Fruit fly (Drosophila melanogaster) whole organism, embryonic: ENCODE measurements around the gene CG42835.
A peak's percentile ranks its signal among the peaks of the same experiment; 100 is the strongest.

Source experiments
- Atf-2 ChIP-seq: fragments of 200-800 bp; sonication (Bioruptor generic); optimal IDR thresholded peaks from 2 replicates; lab custom pipeline; 2016; ENCODE audit warnings: missing biosample characterization, missing genetic modification characterization
- CG10267 ChIP-seq: fragments of 200-800 bp; sonication (Bioruptor generic); optimal IDR thresholded peaks from 2 replicates; lab custom pipeline; 2018; ENCODE audit warnings: missing biosample characterization, mild to moderate bottlenecking, missing genetic modification characterization, moderate library complexity
- CG14050 ChIP-seq: fragments of 200-800 bp; sonication (Bioruptor generic); IDR thresholded peaks from 3 replicates; pipeline ENCODE4 v1.3.6; 2022; ENCODE audit warnings: missing biosample characterization, missing genetic modification characterization
- CG14965 ChIP-seq: fragments of 200-800 bp; sonication (Bioruptor generic); optimal IDR thresholded peaks from 2 replicates; lab custom pipeline; 2016; ENCODE audit warnings: missing biosample characterization, missing genetic modification characterization, borderline replicate concordance
- CG15269 ChIP-seq: fragments of 200-800 bp; sonication (Bioruptor generic); optimal IDR thresholded peaks from 2 replicates; lab custom pipeline; 2018; ENCODE audit warnings: missing biosample characterization, mild to moderate bottlenecking, missing genetic modification characterization, moderate library complexity
- CG1529 ChIP-seq: fragments of 200-800 bp; sonication (Bioruptor generic); optimal IDR thresholded peaks from 3 replicates; lab custom pipeline; 2018; ENCODE audit warnings: missing biosample characterization, missing genetic modification characterization
- CG1602 ChIP-seq: fragments of 200-800 bp; sonication (Bioruptor generic); optimal IDR thresholded peaks from 3 replicates; lab custom pipeline; 2016; ENCODE audit warnings: missing biosample characterization, missing genetic modification characterization
- CG1647 ChIP-seq: fragments of 200-800 bp; sonication (Bioruptor generic); optimal IDR thresholded peaks from 3 replicates; lab custom pipeline; 2016; ENCODE audit warnings: missing biosample characterization, missing genetic modification characterization
- CG17186 ChIP-seq: fragments of 200-800 bp; sonication (Bioruptor generic); optimal IDR thresholded peaks from 3 replicates; lab custom pipeline; 2017; ENCODE audit warnings: missing biosample characterization, missing genetic modification reagents, missing genetic modification characterization
- CG17612 ChIP-seq: fragments of 200-800 bp; sonication (Bioruptor generic); IDR thresholded peaks from 2 replicates; pipeline ENCODE4 v1.3.6; 2022; ENCODE audit warnings: missing biosample characterization, missing genetic modification characterization
- CG1792 ChIP-seq: fragments of 200-800 bp; sonication (Bioruptor generic); optimal IDR thresholded peaks from 2 replicates; lab custom pipeline; 2016; ENCODE audit warnings: missing biosample characterization, missing genetic modification characterization
- CG18619 ChIP-seq: fragments of 200-800 bp; sonication (Bioruptor generic); optimal IDR thresholded peaks from 3 replicates; lab custom pipeline; 2017; ENCODE audit warnings: missing biosample characterization, mild to moderate bottlenecking, missing genetic modification characterization
- CG30020 ChIP-seq: fragments of 200-800 bp; optimal IDR thresholded peaks from 2 replicates; lab custom pipeline; 2019; ENCODE audit warnings: missing biosample characterization, mild to moderate bottlenecking, missing genetic modification characterization, moderate library complexity
- CG32767 ChIP-seq: fragments of 200-800 bp; sonication (Bioruptor generic); IDR thresholded peaks from 2 replicates; pipeline ENCODE4 v1.3.6; 2022; ENCODE audit warnings: missing biosample characterization, missing genetic modification characterization
- CG6791 ChIP-seq: fragments of 200-800 bp; sonication (Bioruptor generic); IDR thresholded peaks from 3 replicates; pipeline ENCODE4 v1.3.6; 2022; ENCODE audit warnings: missing biosample characterization, missing genetic modification characterization; ENCODE audit not compliant: partially characterized antibody
- CG7745 ChIP-seq: fragments of 200-800 bp; sonication (Bioruptor generic); optimal IDR thresholded peaks from 2 replicates; lab custom pipeline; 2018; ENCODE audit warnings: missing biosample characterization, mild to moderate bottlenecking, missing genetic modification characterization, moderate library complexity
- CG9797 ChIP-seq: fragments of 200-800 bp; sonication (Bioruptor generic); optimal IDR thresholded peaks from 3 replicates; lab custom pipeline; 2018; ENCODE audit warnings: missing biosample characterization, mild to moderate bottlenecking, missing genetic modification characterization
- CG9932 ChIP-seq: fragments of 200-800 bp; sonication (Bioruptor generic); IDR thresholded peaks from 2 replicates; pipeline ENCODE4 v1.3.6; 2022; ENCODE audit warnings: missing biosample characterization, missing genetic modification characterization
- Camta ChIP-seq: fragments of 200-800 bp; sonication (Bioruptor generic); optimal IDR thresholded peaks from 2 replicates; lab custom pipeline; 2016; ENCODE audit warnings: missing biosample characterization, missing genetic modification characterization
- D19B ChIP-seq: fragments of 200-800 bp; sonication (Bioruptor generic); optimal IDR thresholded peaks from 2 replicates; lab custom pipeline; 2017; ENCODE audit warnings: missing biosample characterization, mild to moderate bottlenecking, missing genetic modification characterization
- Dek ChIP-seq: fragments of 200-800 bp; sonication (Bioruptor generic); optimal IDR thresholded peaks from 3 replicates; lab custom pipeline; 2019; ENCODE audit warnings: missing biosample characterization, mild to moderate bottlenecking, missing genetic modification characterization, moderate library complexity
- Dfd ChIP-seq, 2 experiments: fragments of >200 bp; optimal IDR thresholded peaks; 2 replicates each; lab custom pipeline; 2017; ENCODE audit warnings: missing biosample characterization in 2 of 2, missing genetic modification characterization in 2 of 2
- Dll ChIP-seq: fragments of 200-800 bp; sonication (Bioruptor generic); IDR thresholded peaks from 4 replicates; pipeline ENCODE4 v1.3.6; 2022; ENCODE audit warnings: missing biosample characterization, missing genetic modification characterization; ENCODE audit not compliant: partially characterized antibody
- Elba2 ChIP-seq: fragments of 200-800 bp; sonication (Bioruptor generic); optimal IDR thresholded peaks from 3 replicates; lab custom pipeline; 2016; ENCODE audit warnings: missing biosample characterization, missing genetic modification characterization
- Ets65A ChIP-seq: fragments of 200-800 bp; sonication (Bioruptor generic); peaks from one replicate; lab custom pipeline; 2016; ENCODE audit warnings: missing biosample characterization, missing genetic modification characterization
- Hr3 ChIP-seq: fragments of 200-800 bp; sonication (Bioruptor generic); optimal IDR thresholded peaks from 3 replicates; lab custom pipeline; 2016; ENCODE audit warnings: missing biosample characterization, missing genetic modification characterization
- Hr51 ChIP-seq, 2 experiments: fragments of 200-800 bp; sonication (Bioruptor generic); optimal IDR thresholded peaks; 2 replicates in 1 of 2; 3 replicates in 1 of 2; lab custom pipeline; 2016 to 2018; ENCODE audit warnings: missing biosample characterization in 2 of 2, missing genetic modification characterization in 2 of 2, mild to moderate bottlenecking in 1 of 2, moderate library complexity in 1 of 2
- Med ChIP-seq: fragments of 200-800 bp; sonication (Bioruptor generic); peaks from one replicate; lab custom pipeline; 2016; ENCODE audit warnings: missing biosample characterization, missing genetic modification characterization, mild to moderate bottlenecking, inconsistent platforms, moderate library complexity
- NC2α ChIP-seq: fragments of 200-800 bp; sonication (Bioruptor generic); optimal IDR thresholded peaks from 2 replicates; lab custom pipeline; 2016; ENCODE audit warnings: missing biosample characterization, missing genetic modification characterization
- Xrp1 ChIP-seq: fragments of 200-800 bp; sonication (Bioruptor generic); IDR thresholded peaks from 2 replicates; pipeline ENCODE4 v1.3.6; 2022; ENCODE audit warnings: missing biosample characterization, missing genetic modification characterization
- az2 ChIP-seq: fragments of 200-800 bp; sonication (Bioruptor generic); optimal IDR thresholded peaks from 3 replicates; lab custom pipeline; 2016; ENCODE audit warnings: missing biosample characterization, missing genetic modification characterization
- chn ChIP-seq: fragments of 200-800 bp; sonication (Bioruptor generic); optimal IDR thresholded peaks from 2 replicates; lab custom pipeline; 2016; ENCODE audit warnings: missing biosample characterization, missing genetic modification characterization
- dmrt11E ChIP-seq: fragments of 200-800 bp; sonication (Bioruptor generic); optimal IDR thresholded peaks from 3 replicates; lab custom pipeline; 2018; ENCODE audit warnings: missing biosample characterization, mild to moderate bottlenecking, missing genetic modification characterization, moderate library complexity
- exex ChIP-seq: fragments of 200-800 bp; sonication (Bioruptor generic); optimal IDR thresholded peaks from 4 replicates; lab custom pipeline; 2018; ENCODE audit warnings: missing biosample characterization, mild to moderate bottlenecking, missing genetic modification characterization, moderate library complexity
- gcm ChIP-seq: fragments of 200-800 bp; sonication (Bioruptor generic); optimal IDR thresholded peaks from 2 replicates; lab custom pipeline; 2019; ENCODE audit warnings: missing biosample characterization, mild to moderate bottlenecking, missing genetic modification characterization, moderate library complexity
- gsb ChIP-seq: fragments of 200-800 bp; sonication (Bioruptor generic); IDR thresholded peaks from 2 replicates; pipeline ENCODE4 v1.3.6; 2022; ENCODE audit warnings: missing biosample characterization, missing genetic modification characterization
- gt ChIP-seq: fragments of 200-800 bp; sonication (Bioruptor generic); IDR thresholded peaks from 2 replicates; pipeline ENCODE4 v1.3.6; 2022; ENCODE audit warnings: missing biosample characterization, missing genetic modification characterization
- her ChIP-seq: fragments of 200-800 bp; sonication (Bioruptor generic); optimal IDR thresholded peaks from 2 replicates; lab custom pipeline; 2016; ENCODE audit warnings: missing biosample characterization, missing genetic modification characterization
- jigr1 ChIP-seq: fragments of 200-800 bp; sonication (Bioruptor generic); IDR thresholded peaks from 3 replicates; pipeline ENCODE4 v1.3.6; 2022; ENCODE audit warnings: missing biosample characterization, missing genetic modification characterization
- kay ChIP-seq: fragments of 200-800 bp; sonication (Bioruptor generic); optimal IDR thresholded peaks from 2 replicates; lab custom pipeline; 2016; ENCODE audit warnings: missing biosample characterization, missing genetic modification characterization
- lilli ChIP-seq: fragments of 200-800 bp; sonication (Bioruptor generic); optimal IDR thresholded peaks from 3 replicates; lab custom pipeline; 2016; ENCODE audit warnings: missing biosample characterization, missing genetic modification characterization
- lmd ChIP-seq: fragments of 200-800 bp; sonication (Bioruptor generic); IDR thresholded peaks from 2 replicates; pipeline ENCODE4 v1.3.6; 2022; ENCODE audit warnings: missing biosample characterization, missing genetic modification characterization
- nerfin-2 ChIP-seq: fragments of 200-800 bp; sonication (Bioruptor generic); IDR thresholded peaks from 2 replicates; pipeline ENCODE4 v1.3.6; 2022; ENCODE audit warnings: missing biosample characterization, missing genetic modification characterization; ENCODE audit not compliant: partially characterized antibody
- org-1 ChIP-seq: fragments of 200-800 bp; sonication (Bioruptor generic); optimal IDR thresholded peaks from 2 replicates; lab custom pipeline; 2017; ENCODE audit warnings: missing biosample characterization, missing genetic modification characterization
- ro ChIP-seq: fragments of 200-800 bp; sonication (Bioruptor generic); IDR thresholded peaks from 2 replicates; pipeline ENCODE4 v1.3.6; 2022; ENCODE audit warnings: missing biosample characterization, missing genetic modification characterization
- salm ChIP-seq: fragments of 200-800 bp; sonication (Bioruptor generic); optimal IDR thresholded peaks from 2 replicates; lab custom pipeline; 2018; ENCODE audit warnings: missing biosample characterization, mild to moderate bottlenecking, missing genetic modification characterization
- sim ChIP-seq: fragments of 200-800 bp; sonication (Bioruptor generic); IDR thresholded peaks from 2 replicates; pipeline ENCODE4 v1.3.6; 2022; ENCODE audit warnings: missing biosample characterization, missing genetic modification characterization
- sna ChIP-seq: fragments of 200-800 bp; sonication (Bioruptor generic); IDR thresholded peaks from 2 replicates; pipeline ENCODE4 v1.3.6; 2022; ENCODE audit warnings: missing biosample characterization, missing genetic modification characterization; ENCODE audit not compliant: partially characterized antibody
- tap ChIP-seq: fragments of 200-800 bp; optimal IDR thresholded peaks from 3 replicates; lab custom pipeline; 2019; ENCODE audit warnings: missing biosample characterization, mild to moderate bottlenecking, missing genetic modification characterization, moderate library complexity
- trem ChIP-seq: fragments of 200-800 bp; optimal IDR thresholded peaks from 3 replicates; lab custom pipeline; 2019; ENCODE audit warnings: missing biosample characterization, mild to moderate bottlenecking, missing genetic modification characterization, moderate library complexity

The CG42835 gene

DNA sequence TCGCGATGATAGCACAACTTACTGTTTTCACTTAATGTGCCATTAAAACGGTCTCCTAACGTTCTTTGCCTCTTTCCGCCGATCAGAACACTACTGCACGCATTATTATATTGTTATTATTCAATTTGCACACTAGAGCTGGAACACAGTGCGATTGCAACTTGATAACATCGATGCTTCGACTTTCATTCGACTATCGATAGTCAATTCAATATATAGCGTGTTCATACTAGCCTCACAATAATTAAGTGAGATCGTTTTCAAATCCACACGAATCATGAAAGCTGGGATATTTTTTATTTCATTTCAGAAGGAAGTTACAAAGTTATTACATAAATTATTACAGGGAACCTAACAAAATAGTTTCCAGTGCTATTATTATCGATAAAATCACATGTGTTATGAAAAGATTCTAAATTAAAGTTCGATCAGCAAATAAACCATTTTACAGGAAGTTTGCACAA, 19.1 kb upstream of the CG42835 start (continued):
- TF ChIP-seq CG10267, result peak; percentile 16
- no peak for TF ChIP-seq CG7745 (tag; lab: Kevin White, UChicago)
- TF ChIP-seq CG14965 (GFP tag; lab: Kevin White, UChicago), result no peak
- peak in 1 of 2 experiments; percentile 69 for TF ChIP-seq Hr51 (GFP tag; optimal IDR thresholded peaks at IDR 0.05; lab: Kevin White, UChicago)
- no peak for TF ChIP-seq org-1 (GFP tag; lab: Kevin White, UChicago)
- TF ChIP-seq her (GFP tag; lab: Kevin White, UChicago), result peak; percentile 4
- no peak for TF ChIP-seq D19B (GFP tag; lab: Kevin White, UChicago)
- peak; percentile 30 for TF ChIP-seq kay (GFP tag; lab: Kevin White, UChicago)
- no peak for TF ChIP-seq tap
- TF ChIP-seq exex, result peak; percentile 56
- TF ChIP-seq jigr1 (GFP tag; lab: Robert Waterston, UW), result no peak
- TF ChIP-seq Dll (GFP tag; lab: Robert Waterston, UW), result peak; percentile 84
- peak; percentile 83 for TF ChIP-seq lilli (GFP tag; lab: Kevin White, UChicago)
- TF ChIP-seq CG1792 (GFP tag; lab: Kevin White, UChicago), result no peak
- peak; percentile 50 for TF ChIP-seq az2 (GFP tag; lab: Kevin White, UChicago)
- peak; percentile 91 for TF ChIP-seq CG30020
- TF ChIP-seq CG9797 (GFP tag; lab: Kevin White, UChicago), result no peak
- no peak for TF ChIP-seq gcm (GFP tag; lab: Kevin White, UChicago)
- TF ChIP-seq Ets65A, result no peak
- no peak for TF ChIP-seq Dfd (GFP tag; optimal IDR thresholded peaks at IDR 0.05; lab: Kevin White, UChicago)
- no peak for TF ChIP-seq CG1647 (GFP tag; lab: Kevin White, UChicago)
- no peak for TF ChIP-seq NC2α
- TF ChIP-seq Camta (GFP tag; lab: Kevin White, UChicago), result peak; percentile 53
- TF ChIP-seq CG18619 (GFP tag; lab: Kevin White, UChicago), result peak; percentile 15
- no peak for TF ChIP-seq gsb
- TF ChIP-seq CG14050, result peak; percentile 11; the same call in 1 of the 3 replicates
- peak; percentile 63; the same call in 1 of the 2 replicates for TF ChIP-seq sna (GFP tag; lab: Robert Waterston, UW)
- TF ChIP-seq dmrt11E (tag; lab: Kevin White, UChicago), result peak; percentile 15
- no peak for TF ChIP-seq gt (GFP tag; lab: Robert Waterston, UW)
- TF ChIP-seq sim (GFP tag; lab: Robert Waterston, UW), result no peak
- TF ChIP-seq Med (GFP tag; lab: Kevin White, UChicago), result peak; percentile 83
- TF ChIP-seq CG9932 (GFP tag; lab: Robert Waterston, UW), result peak; percentile 78
- no peak for TF ChIP-seq salm
- peak; percentile 47 for TF ChIP-seq Atf-2 (GFP tag; lab: Kevin White, UChicago)
- peak; percentile 17; the same call in 1 of the 2 replicates for TF ChIP-seq Xrp1 (GFP tag; lab: Robert Waterston, UW)
- TF ChIP-seq CG6791 (GFP tag; lab: Robert Waterston, UW), result peak; percentile 85
- TF ChIP-seq trem (tag; lab: Kevin White, UChicago), result peak; percentile 36
- TF ChIP-seq Dek (tag; lab: Kevin White, UChicago), result peak; percentile 75
- TF ChIP-seq CG1602 (GFP tag; lab: Kevin White, UChicago), result peak; percentile 22
- TF ChIP-seq nerfin-2, result peak; percentile 75
- TF ChIP-seq Hr3 (GFP tag; lab: Kevin White, UChicago), result peak; percentile 53
- peak; percentile 48 for TF ChIP-seq chn (GFP tag; lab: Kevin White, UChicago)
- TF ChIP-seq CG1529 (GFP tag; lab: Kevin White, UChicago), result no peak
- peak; percentile 27; the same call in 1 of the 2 replicates for TF ChIP-seq lmd (GFP tag; lab: Robert Waterston, UW)
- TF ChIP-seq Elba2 (GFP tag; lab: Kevin White, UChicago), result no peak
- TF ChIP-seq CG32767 (GFP tag; lab: Robert Waterston, UW), result peak; percentile 23; the same call in 1 of the 2 replicates
- peak; percentile 21 for TF ChIP-seq CG17186 (GFP tag; lab: Kevin White, UChicago)
- no peak for TF ChIP-seq CG17612 (GFP tag; lab: Robert Waterston, UW)
- peak; percentile 49 for TF ChIP-seq CG15269 (tag; lab: Kevin White, UChicago)
- TF ChIP-seq ro (GFP tag; lab: Robert Waterston, UW), result no peak
